Fruit fly (Drosophila melanogaster): ENCODE results near the gene Sfp24Bd.

- TF ChIP-seq HLH4C (GFP tag; IDR thresholded peaks at IDR 0.05; ENCODE audit: partially characterized antibody) (peak; percentile 89), CG18476 (GFP tag; optimal IDR thresholded peaks at IDR 0.05) (no peak), toy (GFP tag; IDR thresholded peaks at IDR 0.05) (no peak), CG4282 (GFP tag; optimal IDR thresholded peaks at IDR 0.05) (no peak), tx (GFP tag; optimal IDR thresholded peaks at IDR 0.05) (no peak), fru (optimal IDR thresholded peaks at IDR 0.05) (no peak), slp2 (GFP tag; optimal IDR thresholded peaks at IDR 0.05) (no peak), CHES-1-like (GFP tag; optimal IDR thresholded peaks at IDR 0.05) (no peak), CG15696 (tag; optimal IDR thresholded peaks at IDR 0.05) (no peak), crol (GFP tag; IDR thresholded peaks at IDR 0.05) (no peak), H15 (GFP tag; IDR thresholded peaks at IDR 0.05) (no peak), Kr (GFP tag; optimal IDR thresholded peaks at IDR 0.05) (no peak), CG1529 (GFP tag; optimal IDR thresholded peaks at IDR 0.05) (no peak)
These were observed 50.0 kb downstream of the Sfp24Bd start, which contains the start of gene Ugt36A1 for dm6 chr2L:3618818-3619362.
